Worm (Caenorhabditis elegans) whole organism, L3 larva: Measurements from ENCODE around the gene F54H12.10.

Experiments used
- R02D3.7 ChIP-seq: fragments of 150-350 bp; optimal IDR thresholded peaks from 2 replicates; lab custom pipeline; 2014; ENCODE audit warnings: missing biosample characterization, missing genetic modification characterization
- ZK546.5 ChIP-seq: sonication (generic microtip); optimal IDR thresholded peaks from 2 replicates; lab custom pipeline; 2017; ENCODE audit warnings: missing biosample characterization, missing genetic modification characterization
- fkh-10 ChIP-seq: sonication (generic microtip); optimal IDR thresholded peaks from 2 replicates; lab custom pipeline; 2017; ENCODE audit warnings: missing biosample characterization, missing genetic modification reagents, missing genetic modification characterization
- mdl-1 ChIP-seq: fragments of 150-350 bp; optimal IDR thresholded peaks from 2 replicates; lab custom pipeline; 2014; ENCODE audit warnings: missing biosample characterization, missing genetic modification characterization
- nhr-76 ChIP-seq: fragments of 150-350 bp; sonication (generic microtip); optimal IDR thresholded peaks from 5 replicates; lab custom pipeline; 2014; ENCODE audit warnings: missing biosample characterization, missing genetic modification characterization

- TF ChIP-seq mdl-1 (no peak), fkh-10 (GFP tag; lab: Kevin White, UChicago) (no peak), R02D3.7 (tag; lab: Kevin White, UChicago) (peak; percentile 22), ZK546.5 (tag; lab: Kevin White, UChicago) (no peak), nhr-76 (tag; lab: Kevin White, UChicago) (no peak)
These were observed 18.5 kb upstream of the F54H12.10 start for ce11 chrIII:7977224-7977623.
